Worm (Caenorhabditis elegans) whole organism, late embryonic: ENCODE measurements around the gene sqt-3.

Experiments used
- C08G9.2 ChIP-seq: sonication (generic microtip); optimal IDR thresholded peaks from 2 replicates; lab custom pipeline; 2016; ENCODE audit warnings: mild to moderate bottlenecking, missing genetic modification characterization, moderate library complexity, missing compliant biosample characterization
- C38D4.7 ChIP-seq: fragments of 200-800 bp; sonication (Bioruptor generic); optimal IDR thresholded peaks from 2 replicates; lab custom pipeline; 2018; ENCODE audit warnings: mild to moderate bottlenecking, missing genetic modification characterization, moderate library complexity, missing compliant biosample characterization
- F13H6.1 ChIP-seq: sonication (generic microtip); optimal IDR thresholded peaks from 2 replicates; lab custom pipeline; 2016; ENCODE audit warnings: missing genetic modification characterization, missing compliant biosample characterization
- K02D7.2 ChIP-seq: sonication (generic microtip); optimal IDR thresholded peaks from 2 replicates; lab custom pipeline; 2017; ENCODE audit warnings: mild to moderate bottlenecking, missing genetic modification characterization, missing compliant biosample characterization
- Y22D7AL.16 ChIP-seq: sonication (generic microtip); optimal IDR thresholded peaks from 2 replicates; lab custom pipeline; 2016; ENCODE audit warnings: missing genetic modification characterization, missing compliant biosample characterization
- ama-1 ChIP-seq: fragments of 150-350 bp; optimal IDR thresholded peaks from 2 replicates; lab custom pipeline; 2014
- ceh-14 ChIP-seq: sonication (generic microtip); optimal IDR thresholded peaks from 2 replicates; lab custom pipeline; 2016; ENCODE audit warnings: missing genotype, missing genetic modification characterization, missing compliant biosample characterization
- ceh-19 ChIP-seq: fragments of 200-800 bp; sonication (Bioruptor generic); optimal IDR thresholded peaks from 2 replicates; lab custom pipeline; 2018; ENCODE audit warnings: mild to moderate bottlenecking, missing genetic modification characterization, missing compliant biosample characterization
- ceh-2 ChIP-seq: sonication (generic microtip); optimal IDR thresholded peaks from 2 replicates; lab custom pipeline; 2016; ENCODE audit warnings: missing genotype, missing genetic modification characterization, missing compliant biosample characterization
- ceh-22 ChIP-seq: sonication (generic microtip); optimal IDR thresholded peaks from 2 replicates; lab custom pipeline; 2017; ENCODE audit warnings: missing biosample characterization, missing genetic modification characterization
- ceh-45 ChIP-seq: fragments of 200-800 bp; sonication (Bioruptor generic); IDR thresholded peaks from 2 replicates; pipeline ENCODE4 v1.3.6; 2022; ENCODE audit warnings: missing genetic modification reagents, missing genetic modification characterization, missing compliant biosample characterization
- ceh-6 ChIP-seq: fragments of 200-800 bp; sonication (Bioruptor generic); optimal IDR thresholded peaks from 2 replicates; lab custom pipeline; 2018; ENCODE audit warnings: mild to moderate bottlenecking, missing genetic modification characterization, missing compliant biosample characterization
- dmd-4 ChIP-seq: sonication (generic microtip); optimal IDR thresholded peaks from 2 replicates; lab custom pipeline; 2016; ENCODE audit warnings: borderline replicate concordance, missing genetic modification characterization, missing compliant biosample characterization
- elt-2 ChIP-seq: sonication (generic microtip); optimal IDR thresholded peaks from 2 replicates; lab custom pipeline; 2016; ENCODE audit warnings: missing genetic modification reagents, missing genetic modification characterization, missing compliant biosample characterization
- elt-4 ChIP-seq: sonication (generic microtip); optimal IDR thresholded peaks from 2 replicates; lab custom pipeline; 2016; ENCODE audit warnings: missing genetic modification characterization, missing compliant biosample characterization
- ets-4 ChIP-seq: sonication (generic microtip); optimal IDR thresholded peaks from 2 replicates; lab custom pipeline; 2016; ENCODE audit warnings: missing genetic modification characterization, missing compliant biosample characterization
- fkh-10 ChIP-seq: fragments of 150-350 bp; optimal IDR thresholded peaks from 2 replicates; lab custom pipeline; 2014; ENCODE audit warnings: missing biosample characterization, missing genetic modification reagents, missing genetic modification characterization
- fkh-6 ChIP-seq: sonication (generic microtip); optimal IDR thresholded peaks from 2 replicates; lab custom pipeline; 2016; ENCODE audit warnings: missing genetic modification characterization, missing compliant biosample characterization
- hlh-8 ChIP-seq: sonication (generic microtip); optimal IDR thresholded peaks from 2 replicates; lab custom pipeline; 2016; ENCODE audit warnings: missing genotype, missing genetic modification characterization, missing compliant biosample characterization
- lin-11 ChIP-seq: fragments of 200-800 bp; sonication (Bioruptor generic); optimal IDR thresholded peaks from 2 replicates; lab custom pipeline; 2018; ENCODE audit warnings: mild to moderate bottlenecking, missing genetic modification characterization, missing compliant biosample characterization
- madf-2 ChIP-seq: sonication (generic microtip); optimal IDR thresholded peaks from 2 replicates; lab custom pipeline; 2017; ENCODE audit warnings: missing genetic modification characterization, missing compliant biosample characterization
- mec-3 ChIP-seq: sonication (generic microtip); optimal IDR thresholded peaks from 2 replicates; lab custom pipeline; 2016; ENCODE audit warnings: borderline replicate concordance, missing genetic modification characterization, missing compliant biosample characterization
- nhr-11 ChIP-seq: fragments of 150-350 bp; optimal IDR thresholded peaks from 2 replicates; lab custom pipeline; 2014; ENCODE audit warnings: missing biosample characterization, missing genetic modification characterization
- npax-4 ChIP-seq: sonication (generic microtip); optimal IDR thresholded peaks from 2 replicates; lab custom pipeline; 2016; ENCODE audit warnings: missing genetic modification characterization, missing compliant biosample characterization
- odd-2 ChIP-seq: sonication (generic microtip); optimal IDR thresholded peaks from 2 replicates; lab custom pipeline; 2017; ENCODE audit warnings: antibody characterized with exemption, mild to moderate bottlenecking, missing genetic modification characterization, missing compliant biosample characterization
- pax-1 ChIP-seq: fragments of 150-350 bp; optimal IDR thresholded peaks from 2 replicates; lab custom pipeline; 2014; ENCODE audit warnings: missing biosample characterization, missing genetic modification characterization
- pros-1 ChIP-seq: fragments of 150-350 bp; optimal IDR thresholded peaks from 2 replicates; lab custom pipeline; 2014; ENCODE audit warnings: missing biosample characterization, missing genetic modification reagents, missing genetic modification characterization
- ref-2 ChIP-seq: sonication (generic microtip); optimal IDR thresholded peaks from 2 replicates; lab custom pipeline; 2016; ENCODE audit warnings: missing genetic modification characterization, missing compliant biosample characterization
- sdc-2 ChIP-seq: sonication (generic microtip); optimal IDR thresholded peaks from 2 replicates; lab custom pipeline; 2016; ENCODE audit warnings: missing genotype, missing genetic modification characterization, missing compliant biosample characterization
- sox-2 ChIP-seq: fragments of 200-800 bp; sonication (Bioruptor generic); IDR thresholded peaks from 2 replicates; pipeline ENCODE4 v1.3.6; 2022; ENCODE audit warnings: missing genetic modification reagents, missing genetic modification characterization, missing compliant biosample characterization
- sox-4 ChIP-seq: sonication (generic microtip); optimal IDR thresholded peaks from 2 replicates; lab custom pipeline; 2017; ENCODE audit warnings: mild to moderate bottlenecking, missing genetic modification characterization, inconsistent platforms, missing compliant biosample characterization
- syd-9 ChIP-seq: sonication (generic microtip); optimal IDR thresholded peaks from 2 replicates; lab custom pipeline; 2016; ENCODE audit warnings: mild to moderate bottlenecking, missing genetic modification characterization, moderate library complexity, missing compliant biosample characterization
- ttx-3 ChIP-seq: sonication (generic microtip); optimal IDR thresholded peaks from 2 replicates; lab custom pipeline; 2016; ENCODE audit warnings: missing genetic modification reagents, missing genetic modification characterization, missing compliant biosample characterization
- zip-5 ChIP-seq: sonication (generic microtip); optimal IDR thresholded peaks from 2 replicates; lab custom pipeline; 2016; ENCODE audit warnings: missing genetic modification characterization, missing compliant biosample characterization

sqt-3 gene

DNA sequence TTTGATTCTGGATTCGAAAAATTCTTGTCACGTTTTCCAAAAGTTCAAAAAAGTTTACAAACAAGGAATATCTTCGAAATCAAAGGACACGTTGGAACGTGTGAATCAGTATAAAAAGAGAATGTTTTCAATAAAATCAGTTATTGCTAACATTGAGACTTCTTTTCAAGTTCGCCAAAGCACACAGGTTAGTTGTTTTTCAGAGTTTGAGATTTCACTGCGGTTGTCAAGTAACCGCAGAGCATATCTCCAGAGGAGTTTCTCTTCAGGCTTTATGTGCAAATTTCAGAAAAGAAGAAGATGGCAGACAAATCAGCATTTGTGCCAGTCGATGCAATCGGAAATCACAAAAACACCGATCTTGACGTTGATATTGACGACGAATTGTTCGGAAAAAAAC is 33.6 kb downstream of the sqt-3 start, which contains the start of gene K01D12.15:
K01D12.15 (plus strand) TSS at position 301 of the 400 bp plus-strand sequence.
- TF ChIP-seq C08G9.2 (tag; lab: Kevin White, UChicago) (no peak), sox-4 (tag; lab: Kevin White, UChicago) (no peak), madf-2 (no peak), syd-9 (no peak), ceh-6 (GFP tag; lab: Kevin White, UChicago) (no peak), pax-1 (tag; lab: Kevin White, UChicago) (no peak), hlh-8 (no peak), fkh-6 (no peak)

DNA sequence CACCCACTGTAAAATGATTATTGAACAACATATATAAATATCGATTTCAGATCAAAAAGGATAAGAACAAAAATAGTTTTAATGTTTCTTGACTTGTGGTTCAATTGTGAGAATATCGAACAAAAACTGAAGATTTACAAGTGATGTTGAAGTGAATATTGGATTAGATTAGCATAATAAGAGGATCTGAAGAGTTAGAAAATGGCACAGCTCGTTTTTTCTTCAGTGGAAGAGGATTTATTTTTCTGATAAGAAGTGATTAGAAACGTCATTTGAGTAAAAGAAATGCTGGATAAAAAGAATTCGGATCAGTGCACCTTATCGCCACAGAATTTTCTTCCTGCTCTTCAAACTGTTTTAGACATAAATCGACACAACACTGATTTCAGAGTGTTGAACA is 43.2 kb downstream of the sqt-3 start, which contains the start of gene twk-14:
twk-14 (minus strand) TSS at position 8 of the 400 bp plus-strand sequence.
- TF ChIP-seq npax-4 (no peak), dmd-4 (no peak), ceh-45 (no peak), sox-2 (no peak), C08G9.2 (tag; lab: Kevin White, UChicago) (no peak), mec-3 (tag; lab: Kevin White, UChicago) (no peak), sox-4 (tag; lab: Kevin White, UChicago) (no peak), Y22D7AL.16 (tag; lab: Kevin White, UChicago) (no peak), ceh-2 (no peak), ets-4 (tag; lab: Kevin White, UChicago) (no peak), K02D7.2 (no peak), ref-2 (no peak), hlh-8 (no peak), sdc-2 (tag; lab: Kevin White, UChicago) (no peak)

DNA sequence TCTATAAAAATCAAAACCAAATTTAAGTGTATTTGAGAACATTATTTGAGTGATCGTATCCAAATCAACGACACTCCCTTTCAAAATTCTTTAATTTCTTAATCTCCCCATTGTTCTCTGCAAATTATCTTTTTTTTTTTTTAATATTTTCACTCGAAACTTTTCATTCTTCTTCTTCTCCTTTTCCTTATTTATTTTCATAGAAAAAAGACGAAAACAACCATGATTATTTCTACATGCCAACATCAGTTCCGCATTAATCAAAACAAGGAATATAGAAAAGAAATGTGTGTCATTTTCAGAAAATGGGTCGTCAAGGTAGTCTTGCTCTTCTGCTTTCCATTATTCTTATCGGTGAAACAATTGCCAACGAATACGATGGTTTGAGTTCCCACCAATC is 45.0 kb downstream of the sqt-3 start, which contains the start of gene K01D12.5:
K01D12.5 (plus strand) TSS at position 301 of the 400 bp plus-strand sequence.
- TF ChIP-seq pax-1 (tag; lab: Kevin White, UChicago): no peak
- TF ChIP-seq ceh-22: no peak
- TF ChIP-seq ama-1 (lab: Kevin White, UChicago): no peak
- TF ChIP-seq nhr-11 (tag; lab: Kevin White, UChicago): no peak
- no peak for TF ChIP-seq lin-11 (tag; lab: Kevin White, UChicago)
- no peak for TF ChIP-seq odd-2 (tag; lab: Kevin White, UChicago)
- no peak for TF ChIP-seq sdc-2 (tag; lab: Kevin White, UChicago)
- no peak for TF ChIP-seq elt-2 (tag; lab: Kevin White, UChicago)
- TF ChIP-seq pros-1 (tag; lab: Kevin White, UChicago): no peak
- no peak for TF ChIP-seq ttx-3 (tag; lab: Kevin White, UChicago)
- TF ChIP-seq C38D4.7 (GFP tag; lab: Kevin White, UChicago): no peak

DNA sequence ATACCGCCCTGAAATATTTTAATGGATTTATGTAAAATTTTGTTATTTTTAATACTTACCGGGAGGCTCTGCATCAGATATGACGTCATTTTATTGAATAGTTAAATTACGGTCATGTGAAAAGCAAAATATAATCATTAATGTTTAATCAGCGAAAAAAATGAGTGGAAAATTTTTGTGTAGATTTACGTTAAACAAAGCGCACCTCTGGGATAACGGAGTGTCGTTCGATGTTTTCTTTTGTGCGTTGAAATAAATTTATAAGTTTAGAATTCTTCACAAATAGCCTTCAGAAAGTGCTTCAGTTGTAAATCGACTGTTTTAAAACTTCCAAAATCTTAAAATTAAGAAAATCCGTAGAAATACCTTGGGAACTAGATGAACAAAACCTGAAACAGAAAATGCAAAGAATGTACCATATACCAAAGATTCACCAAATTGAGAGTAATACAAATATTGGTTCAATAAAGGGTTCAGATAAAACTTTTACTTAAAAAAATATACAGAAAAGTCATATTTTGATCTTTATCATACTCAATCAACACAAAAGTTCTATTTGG is 48.2 kb downstream of the sqt-3 start, which contains the start of the genes K01D12.20 and miga-1:
K01D12.20 (minus strand) TSS at position 138 of the 560 bp plus-strand sequence.
miga-1 (minus strand) TSS at position 183 of the 560 bp plus-strand sequence.
- no peak for TF ChIP-seq ets-4 (tag; lab: Kevin White, UChicago)
- no peak for TF ChIP-seq fkh-10 (GFP tag; lab: Kevin White, UChicago)
- no peak for TF ChIP-seq sox-4 (tag; lab: Kevin White, UChicago)
- no peak for TF ChIP-seq F13H6.1 (tag; lab: Kevin White, UChicago)
- no peak for TF ChIP-seq pax-1 (tag; lab: Kevin White, UChicago)

DNA sequence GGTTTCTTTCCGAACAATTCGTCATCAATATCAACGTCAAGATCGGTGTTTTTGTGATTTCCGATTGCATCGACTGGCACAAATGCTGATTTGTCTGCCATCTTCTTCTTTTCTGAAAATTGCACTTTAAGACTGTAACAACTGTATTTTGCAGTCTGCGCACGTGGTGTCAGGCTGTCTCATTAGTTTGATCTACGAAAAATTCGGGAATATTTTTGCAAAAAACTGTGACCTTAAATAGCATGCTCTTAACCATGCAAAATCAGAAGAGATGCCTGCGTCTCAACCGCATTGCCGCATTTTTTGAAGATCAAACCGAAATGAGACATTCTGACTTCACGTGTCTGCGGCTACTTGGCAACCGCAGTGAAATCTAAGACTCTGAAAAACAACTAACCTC is 48.8 kb downstream of the sqt-3 start, which contains the start of gene K01D12.7:
K01D12.7 (minus strand) TSS at position 101 of the 400 bp plus-strand sequence.
- TF ChIP-seq syd-9 (no peak), fkh-6 (no peak), ref-2 (no peak), ceh-19 (no peak)

DNA sequence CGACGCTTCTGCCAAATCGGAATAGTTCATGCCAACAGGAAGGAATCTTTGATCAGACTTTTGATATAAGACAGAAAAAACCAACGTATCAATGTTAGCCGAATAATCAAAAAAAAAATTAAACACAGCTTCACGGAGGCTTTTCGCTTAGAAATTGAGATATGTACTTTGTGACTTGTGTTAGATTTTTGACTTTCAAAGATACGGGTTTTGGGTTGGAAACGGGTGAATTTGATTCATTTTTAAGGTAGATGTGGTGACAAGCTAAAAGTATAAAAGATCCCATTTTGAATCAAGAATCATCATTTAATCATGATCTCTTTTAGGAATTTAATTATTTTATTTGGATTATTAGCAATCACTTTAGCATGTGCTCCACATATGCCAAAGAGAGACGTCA is 49.8 kb downstream of the sqt-3 start, which contains the start of gene K01D12.8:
K01D12.8 (plus strand) TSS at position 301 of the 400 bp plus-strand sequence.
- TF ChIP-seq zip-5 (tag; lab: Kevin White, UChicago): no peak
- no peak for TF ChIP-seq ceh-14 (tag; lab: Kevin White, UChicago)
- TF ChIP-seq elt-4 (tag; lab: Kevin White, UChicago): no peak
